Worm (Caenorhabditis elegans) whole organism, L4/young adult: ENCODE results near the gene glt-6.

Experiments used
- W03F9.2 ChIP-seq: fragments of 150-350 bp; optimal IDR thresholded peaks from 2 replicates; lab custom pipeline; 2014; ENCODE audit warnings: missing biosample characterization, missing genetic modification characterization
- him-1 ChIP-seq: sonication (generic microtip); optimal IDR thresholded peaks from 2 replicates; lab custom pipeline; 2016; ENCODE audit warnings: missing genotype, missing genetic modification reagents, missing genetic modification characterization, missing compliant biosample characterization

- TF ChIP-seq W03F9.2 (tag; lab: Kevin White, UChicago) (no peak), him-1 (tag; lab: Kevin White, UChicago) (no peak)
These were observed 48.7 kb downstream of the glt-6 start for ce11 chrIV:7552100-7552499.
